Worm (Caenorhabditis elegans): ENCODE data around the gene C06H5.11.
A peak's percentile ranks its signal among the peaks of the same experiment; 100 is the strongest.

C06H5.11 gene

ce11 chrV:17888939-17889338 lies 4.9 kb downstream of the C06H5.11 start, which contains the start of gene C06H5.6:
Gene C06H5.6 (minus strand): TSS chrV:17888984.
- no peak for TF ChIP-seq unc-62 (GFP tag; optimal IDR thresholded peaks at IDR 0.05)
- TF ChIP-seq elt-2 (tag; optimal IDR thresholded peaks at IDR 0.05) = peak; percentile 12

- no peak for TF ChIP-seq C04F5.9 (tag; optimal IDR thresholded peaks at IDR 0.05)
- TF ChIP-seq dpl-1 (GFP tag; optimal IDR thresholded peaks at IDR 0.05) = peak; percentile 44 to 68 (median 60)
- no peak for TF ChIP-seq nhr-28 (tag; optimal IDR thresholded peaks at IDR 0.05)
- peak; percentile 19 for TF ChIP-seq skn-1 (tag; optimal IDR thresholded peaks at IDR 0.05)
- TF ChIP-seq jun-1 (tag; optimal IDR thresholded peaks at IDR 0.05) = no peak
- peak; percentile 48 to 69 (median 53) for TF ChIP-seq ceh-82 (tag; optimal IDR thresholded peaks at IDR 0.05)
- TF ChIP-seq unc-86 (tag; optimal IDR thresholded peaks at IDR 0.05) = peak; percentile 44
- TF ChIP-seq swsn-7 (tag; optimal IDR thresholded peaks at IDR 0.05) = no peak
- TF ChIP-seq hpl-2 (GFP tag; optimal IDR thresholded peaks at IDR 0.05) = no peak
- no peak for TF ChIP-seq elt-2 (tag; optimal IDR thresholded peaks at IDR 0.05)
- TF ChIP-seq sptf-1 (tag; optimal IDR thresholded peaks at IDR 0.05) = no peak
- no peak for TF ChIP-seq zip-4 (GFP tag; optimal IDR thresholded peaks at IDR 0.05)
- TF ChIP-seq mab-9 (GFP tag; IDR thresholded peaks at IDR 0.05) = no peak
- peak; percentile 22 for TF ChIP-seq blmp-1 (tag; optimal IDR thresholded peaks at IDR 0.05)
- TF ChIP-seq unc-130 (tag; optimal IDR thresholded peaks at IDR 0.05) = peak; percentile 61
- TF ChIP-seq snpc-4 (tag; optimal IDR thresholded peaks at IDR 0.05) = peak; percentile 57
- peak; percentile 30 for TF ChIP-seq lin-39 (tag; optimal IDR thresholded peaks at IDR 0.05)
- no peak for TF ChIP-seq unc-98 (GFP tag; IDR thresholded peaks at IDR 0.05)
- TF ChIP-seq elt-3 (tag; optimal IDR thresholded peaks at IDR 0.05) = peak in 2 of 6 experiments; percentile 21 to 41
- TF ChIP-seq lin-35 (GFP tag; optimal IDR thresholded peaks at IDR 0.05) = peak; percentile 65
- peak; percentile 46 for TF ChIP-seq tbx-2 (tag; optimal IDR thresholded peaks at IDR 0.05)
- peak; percentile 69 to 71 for TF ChIP-seq efl-1 (optimal IDR thresholded peaks at IDR 0.05)
- peak; percentile 70 to 95 for TF ChIP-seq efl-1 (GFP tag; optimal IDR thresholded peaks at IDR 0.05 in 1 of 2)
- TF ChIP-seq nhr-84 (tag; optimal IDR thresholded peaks at IDR 0.05) = no peak
- no peak for TF ChIP-seq fos-1 (tag; optimal IDR thresholded peaks at IDR 0.05)
- TF ChIP-seq unc-62 (GFP tag; optimal IDR thresholded peaks at IDR 0.05) = no peak
- TF ChIP-seq mep-1 (tag; optimal IDR thresholded peaks at IDR 0.05) = peak; percentile 84
- peak; percentile 9 for TF ChIP-seq egl-13 (tag; optimal IDR thresholded peaks at IDR 0.05)
- TF ChIP-seq lin-15B (tag; optimal IDR thresholded peaks at IDR 0.05) = peak; percentile 35
- TF ChIP-seq fkh-4 (tag; optimal IDR thresholded peaks at IDR 0.05; ENCODE audit: borderline replicate concordance) = no peak
- TF ChIP-seq tlp-1 (tag; optimal IDR thresholded peaks at IDR 0.05) = no peak
- TF ChIP-seq mdl-1 (tag; optimal IDR thresholded peaks at IDR 0.05) = no peak
- TF ChIP-seq F16B12.6 (tag; optimal IDR thresholded peaks at IDR 0.05) = peak; percentile 2
- TF ChIP-seq xbp-1 (tag; optimal IDR thresholded peaks at IDR 0.05) = peak; percentile 60
- TF ChIP-seq aly-2 (tag; optimal IDR thresholded peaks at IDR 0.05) = no peak
- peak; percentile 26 for TF ChIP-seq C16A3.4 (tag; optimal IDR thresholded peaks at IDR 0.05)
- no peak for TF ChIP-seq nhr-12 (tag; optimal IDR thresholded peaks at IDR 0.05)
- TF ChIP-seq hlh-17 (GFP tag; optimal IDR thresholded peaks at IDR 0.05; ENCODE audit: borderline replicate concordance) = no peak
- TF ChIP-seq lin-13 (GFP tag; optimal IDR thresholded peaks at IDR 0.05) = peak; percentile 18
- TF ChIP-seq nhr-85 (tag) = peak; percentile 66
- peak; percentile 73 for TF ChIP-seq snu-23 (GFP tag; optimal IDR thresholded peaks at IDR 0.05)
- TF ChIP-seq lsy-2 (tag; optimal IDR thresholded peaks at IDR 0.05) = peak; percentile 71 to 81
- peak; percentile 47 for TF ChIP-seq fkh-8 (tag; optimal IDR thresholded peaks at IDR 0.05)
- TF ChIP-seq ces-1 (GFP tag; optimal IDR thresholded peaks at IDR 0.05) = no peak
- no peak for TF ChIP-seq mef-2 (tag; optimal IDR thresholded peaks at IDR 0.05)
- peak; percentile 71 for TF ChIP-seq nhr-19 (GFP tag; conservative IDR thresholded peaks at IDR 0.05)
- TF ChIP-seq hlh-4 (tag; optimal IDR thresholded peaks at IDR 0.05) = no peak
Observed at ce11 chrV:17871049-17871448, 22.8 kb downstream of the C06H5.11 start, which contains the start of gene phf-14. Gene phf-14 (plus strand): TSS chrV:17871393.
